Fruit fly (Drosophila melanogaster) whole organism, prepupa: ENCODE measurements around the gene del.

ENCODE experiments used
- CG10631 ChIP-seq: fragments of 200-800 bp; sonication (Bioruptor generic); optimal IDR thresholded peaks from 2 replicates; lab custom pipeline; 2016; ENCODE audit warnings: missing biosample characterization, missing genetic modification characterization
- CG11294 ChIP-seq: fragments of 200-800 bp; sonication (Bioruptor generic); IDR thresholded peaks from 2 replicates; pipeline ENCODE4 v1.3.6; 2022; ENCODE audit warnings: missing biosample characterization, missing genetic modification characterization
- CG11762 ChIP-seq: fragments of 200-800 bp; sonication (Bioruptor generic); optimal IDR thresholded peaks from 3 replicates; lab custom pipeline; 2016; ENCODE audit warnings: missing biosample characterization, missing genetic modification characterization; ENCODE audit not compliant: insufficient read depth
- CG15336 ChIP-seq: fragments of 200-800 bp; sonication (Bioruptor generic); IDR thresholded peaks from 2 replicates; pipeline ENCODE4 v1.3.6; 2022; ENCODE audit warnings: missing biosample characterization, missing genetic modification characterization
- CG3032 ChIP-seq: fragments of 200-800 bp; optimal IDR thresholded peaks from 2 replicates; lab custom pipeline; 2019; ENCODE audit warnings: missing biosample characterization, mild to moderate bottlenecking, missing genetic modification characterization, moderate library complexity
- CG31627 ChIP-seq: fragments of 200-800 bp; sonication (Bioruptor generic); optimal IDR thresholded peaks from 3 replicates; lab custom pipeline; 2016; ENCODE audit warnings: missing biosample characterization, missing genetic modification characterization
- CG32006 ChIP-seq: fragments of 200-800 bp; sonication (Bioruptor generic); optimal IDR thresholded peaks from 3 replicates; lab custom pipeline; 2017; ENCODE audit warnings: missing biosample characterization, mild to moderate bottlenecking, missing genetic modification characterization
- CG3919 ChIP-seq: fragments of 200-800 bp; sonication (Bioruptor generic); optimal IDR thresholded peaks from 3 replicates; lab custom pipeline; 2016; ENCODE audit warnings: missing biosample characterization, missing genetic modification characterization
- CG4318 ChIP-seq: fragments of 200-800 bp; sonication (Bioruptor generic); optimal IDR thresholded peaks from 3 replicates; lab custom pipeline; 2017; ENCODE audit warnings: missing biosample characterization, mild to moderate bottlenecking, missing genetic modification characterization
- CG6276 ChIP-seq: fragments of 200-800 bp; sonication (Bioruptor generic); optimal IDR thresholded peaks from 2 replicates; lab custom pipeline; 2017; ENCODE audit warnings: missing biosample characterization, mild to moderate bottlenecking, missing genetic modification characterization
- CG6808 ChIP-seq: fragments of 200-800 bp; sonication (Bioruptor generic); optimal IDR thresholded peaks from 3 replicates; lab custom pipeline; 2017; ENCODE audit warnings: missing biosample characterization, missing genetic modification characterization, mild to moderate bottlenecking, moderate library complexity, missing genetic modification reagents
- CG6854 ChIP-seq: fragments of 200-800 bp; sonication (Bioruptor generic); optimal IDR thresholded peaks from 2 replicates; lab custom pipeline; 2017; ENCODE audit warnings: missing biosample characterization, mild to moderate bottlenecking, missing genetic modification characterization
- CG8632 ChIP-seq: fragments of 200-800 bp; sonication (Bioruptor generic); optimal IDR thresholded peaks from 3 replicates; lab custom pipeline; 2016; ENCODE audit warnings: missing biosample characterization, missing genetic modification characterization
- Eip78C ChIP-seq: fragments of 200-800 bp; sonication (Bioruptor generic); peaks from one replicate; lab custom pipeline; 2016; ENCODE audit warnings: missing biosample characterization, missing genetic modification characterization
- Ets96B ChIP-seq: fragments of 200-800 bp; optimal IDR thresholded peaks from 2 replicates; lab custom pipeline; 2019; ENCODE audit warnings: missing biosample characterization, mild to moderate bottlenecking, missing genetic modification characterization, moderate library complexity
- Gug ChIP-seq: fragments of 200-800 bp; sonication (Bioruptor generic); IDR thresholded peaks from 2 replicates; pipeline ENCODE4 v1.3.6; 2022; ENCODE audit warnings: missing biosample characterization, missing genetic modification characterization
- Hr39 ChIP-seq: fragments of 200-800 bp; sonication (Bioruptor generic); optimal IDR thresholded peaks from 2 replicates; lab custom pipeline; 2016; ENCODE audit warnings: missing biosample characterization, missing genetic modification characterization
- Hr4 ChIP-seq: fragments of 200-800 bp; sonication (Bioruptor generic); optimal IDR thresholded peaks from 3 replicates; lab custom pipeline; 2016; ENCODE audit warnings: missing biosample characterization, missing genetic modification characterization
- Lpt ChIP-seq: fragments of 200-800 bp; sonication (Bioruptor generic); optimal IDR thresholded peaks from 3 replicates; lab custom pipeline; 2016; ENCODE audit warnings: missing biosample characterization, missing genetic modification characterization
- Met ChIP-seq: fragments of 200-800 bp; sonication (Bioruptor generic); optimal IDR thresholded peaks from 3 replicates; lab custom pipeline; 2016; ENCODE audit warnings: missing biosample characterization, missing genetic modification characterization
- OdsH ChIP-seq: fragments of 200-800 bp; sonication (Bioruptor generic); optimal IDR thresholded peaks from 3 replicates; lab custom pipeline; 2016; ENCODE audit warnings: missing biosample characterization, missing genetic modification characterization
- Smox ChIP-seq: fragments of 200-800 bp; sonication (Bioruptor generic); optimal IDR thresholded peaks from 3 replicates; lab custom pipeline; 2016; ENCODE audit warnings: missing biosample characterization, missing genetic modification characterization
- Sox14 ChIP-seq: fragments of 200-800 bp; sonication (Bioruptor generic); optimal IDR thresholded peaks from 3 replicates; lab custom pipeline; 2016; ENCODE audit warnings: missing biosample characterization, missing genetic modification characterization
- achi ChIP-seq: fragments of 200-800 bp; sonication (Bioruptor generic); optimal IDR thresholded peaks from 3 replicates; lab custom pipeline; 2016; ENCODE audit warnings: missing biosample characterization, missing genetic modification characterization
- acj6 ChIP-seq: fragments of 200-800 bp; sonication (Bioruptor generic); optimal IDR thresholded peaks from 3 replicates; lab custom pipeline; 2016; ENCODE audit warnings: missing biosample characterization, missing genetic modification characterization
- cyc ChIP-seq: fragments of 200-800 bp; sonication (Bioruptor generic); optimal IDR thresholded peaks from 3 replicates; lab custom pipeline; 2016; ENCODE audit warnings: missing biosample characterization, missing genetic modification characterization
- dac ChIP-seq: fragments of 200-800 bp; sonication (Bioruptor generic); optimal IDR thresholded peaks from 2 replicates; lab custom pipeline; 2017; ENCODE audit warnings: missing biosample characterization, mild to moderate bottlenecking, missing genetic modification characterization
- eg ChIP-seq: fragments of 200-800 bp; sonication (Bioruptor generic); IDR thresholded peaks from 3 replicates; pipeline ENCODE4 v1.3.6; 2022; ENCODE audit warnings: missing biosample characterization, missing genetic modification characterization
- esn ChIP-seq: fragments of 200-800 bp; sonication (Bioruptor generic); optimal IDR thresholded peaks from 2 replicates; lab custom pipeline; 2016; ENCODE audit warnings: missing biosample characterization, mild to moderate bottlenecking, missing genetic modification characterization, moderate library complexity
- fd85E ChIP-seq: fragments of 200-800 bp; sonication (Bioruptor generic); optimal IDR thresholded peaks from 3 replicates; lab custom pipeline; 2016; ENCODE audit warnings: missing biosample characterization, missing genetic modification characterization
- fkh ChIP-seq: fragments of 200-800 bp; sonication (Bioruptor generic); optimal IDR thresholded peaks from 3 replicates; lab custom pipeline; 2017; ENCODE audit warnings: missing biosample characterization, mild to moderate bottlenecking, missing genetic modification characterization, moderate library complexity
- lz ChIP-seq: fragments of 200-800 bp; sonication (Bioruptor generic); optimal IDR thresholded peaks from 3 replicates; lab custom pipeline; 2016; ENCODE audit warnings: missing biosample characterization, missing genetic modification characterization
- net ChIP-seq: fragments of 200-800 bp; sonication (Bioruptor generic); optimal IDR thresholded peaks from 3 replicates; lab custom pipeline; 2016; ENCODE audit warnings: missing biosample characterization, missing genetic modification characterization
- pdm3 ChIP-seq: fragments of 200-800 bp; sonication (Bioruptor generic); optimal IDR thresholded peaks from 3 replicates; lab custom pipeline; 2016; ENCODE audit warnings: missing biosample characterization, missing genetic modification characterization
- salr ChIP-seq, 2 experiments: fragments of 200-800 bp; sonication (Bioruptor generic); optimal IDR thresholded peaks; 3 replicates each; lab custom pipeline; 2016 to 2018; ENCODE audit warnings: missing biosample characterization in 2 of 2, missing genetic modification characterization in 2 of 2, mild to moderate bottlenecking in 1 of 2
- ss ChIP-seq, 2 experiments: fragments of 200-800 bp; sonication (Bioruptor generic); optimal IDR thresholded peaks; 2 replicates in 1 of 2; 3 replicates in 1 of 2; lab custom pipeline; 2017 to 2018; ENCODE audit warnings: mild to moderate bottlenecking in 2 of 2, missing biosample characterization in 2 of 2, missing genetic modification characterization in 2 of 2, moderate library complexity in 1 of 2
- svp ChIP-seq: fragments of 200-800 bp; sonication (Bioruptor generic); peaks from one replicate; lab custom pipeline; 2016; ENCODE audit warnings: missing biosample characterization, missing genetic modification characterization
- topi ChIP-seq: fragments of 200-800 bp; sonication (Bioruptor generic); optimal IDR thresholded peaks from 3 replicates; lab custom pipeline; 2016; ENCODE audit warnings: missing biosample characterization, missing genetic modification characterization

del gene

DNA sequence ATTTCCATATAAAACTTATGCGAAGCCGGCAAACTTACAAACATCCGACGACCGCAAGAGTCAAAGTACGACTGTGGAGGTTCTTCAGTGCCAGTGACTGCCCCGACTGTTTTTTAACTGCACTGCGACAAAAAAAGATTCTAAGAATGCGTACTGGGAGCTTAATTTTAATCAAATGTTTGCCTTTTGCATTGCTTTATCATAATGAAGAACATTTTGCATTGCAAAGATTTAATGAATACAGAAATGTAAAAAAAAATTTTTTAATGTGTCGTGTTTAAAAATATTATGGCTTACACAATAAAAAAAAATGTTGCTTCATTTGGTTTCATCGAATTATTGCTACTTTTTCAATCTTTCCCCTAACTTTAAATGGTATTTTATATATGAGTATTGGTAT is 48.8 kb upstream of the del start (continued):
- TF ChIP-seq CG6854 (GFP tag; lab: Kevin White, UChicago) (no peak), CG8632 (no peak), CG15336 (GFP tag; lab: Robert Waterston, UW) (peak; percentile 49), achi (GFP tag; lab: Kevin White, UChicago) (peak; percentile 35), pdm3 (GFP tag; lab: Kevin White, UChicago) (peak; percentile 21), dac (GFP tag; lab: Kevin White, UChicago) (no peak), OdsH (GFP tag; lab: Kevin White, UChicago) (peak; percentile 34), lz (no peak), esn (GFP tag; lab: Kevin White, UChicago) (no peak), cyc (GFP tag; lab: Kevin White, UChicago) (peak; percentile 10), Hr4 (peak; percentile 52), CG3032 (no peak), ss (GFP tag; optimal IDR thresholded peaks at IDR 0.05; lab: Kevin White, UChicago) (no peak), salr (GFP tag; optimal IDR thresholded peaks at IDR 0.05; lab: Kevin White, UChicago) (no peak), CG11762 (GFP tag; lab: Kevin White, UChicago) (peak; percentile 38), Lpt (GFP tag; lab: Kevin White, UChicago) (peak; percentile 28)
- TF ChIP-seq, all 60 proteins: peak for 29

DNA sequence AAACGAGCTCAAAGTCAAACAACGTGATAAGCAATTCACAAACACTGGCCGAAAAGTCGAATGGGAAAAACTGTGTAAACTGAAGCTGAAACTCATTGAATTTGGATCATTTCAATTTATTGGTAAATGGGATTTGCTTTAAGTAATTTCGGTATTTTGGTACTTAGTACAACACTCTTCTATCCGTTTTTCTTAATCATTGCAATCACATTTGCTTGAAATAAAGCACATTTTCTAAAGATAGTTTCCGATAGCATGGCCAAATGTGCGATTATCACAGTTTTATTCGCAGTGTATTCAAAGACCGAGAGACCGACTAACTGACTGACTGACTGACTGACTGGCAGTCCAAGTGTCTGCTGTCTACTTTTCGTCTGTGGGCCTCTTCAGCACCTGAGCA is 48.2 kb upstream of the del start:
- TF ChIP-seq dac (GFP tag; lab: Kevin White, UChicago) = no peak
- peak; percentile 34 for TF ChIP-seq pdm3 (GFP tag; lab: Kevin White, UChicago)
- no peak for TF ChIP-seq fd85E (GFP tag; lab: Kevin White, UChicago)
- TF ChIP-seq net (GFP tag; lab: Kevin White, UChicago) = peak; percentile 14
- TF ChIP-seq achi (GFP tag; lab: Kevin White, UChicago) = peak; percentile 33
- no peak for TF ChIP-seq lz
- TF ChIP-seq OdsH (GFP tag; lab: Kevin White, UChicago) = peak; percentile 43
- 0 out of 3 replicates have a peak, but pooled peaks have one; percentile 18 for TF ChIP-seq eg
- TF ChIP-seq Eip78C (GFP tag; lab: Kevin White, UChicago) = peak; percentile 75
- TF ChIP-seq topi = peak; percentile 25
- TF ChIP-seq cyc (GFP tag; lab: Kevin White, UChicago) = no peak
- TF ChIP-seq Hr4 = peak; percentile 53
- peak; percentile 18 for TF ChIP-seq Sox14
- peak; percentile 25 for TF ChIP-seq acj6
- no peak for TF ChIP-seq CG8632
- no peak for TF ChIP-seq CG31627 (GFP tag; lab: Kevin White, UChicago)
- TF ChIP-seq Met (GFP tag; lab: Kevin White, UChicago) = peak; percentile 23
- no peak for TF ChIP-seq CG11294 (GFP tag; lab: Robert Waterston, UW)
- TF ChIP-seq esn (GFP tag; lab: Kevin White, UChicago) = peak; percentile 25
- TF ChIP-seq Ets96B (tag; lab: Kevin White, UChicago) = peak; percentile 38
- no peak for TF ChIP-seq CG6808 (GFP tag; lab: Kevin White, UChicago)
- peak; percentile 35 for TF ChIP-seq CG4318 (GFP tag; lab: Kevin White, UChicago)
- TF ChIP-seq CG3032 = peak; percentile 31
- TF ChIP-seq CG3919 (GFP tag; lab: Kevin White, UChicago) = peak; percentile 37
- TF ChIP-seq CG11762 (GFP tag; lab: Kevin White, UChicago) = no peak
- peak; percentile 18 for TF ChIP-seq CG6276 (GFP tag; lab: Kevin White, UChicago)
- TF ChIP-seq CG10631 (GFP tag; lab: Kevin White, UChicago) = peak; percentile 16
- TF ChIP-seq CG32006 (GFP tag; lab: Kevin White, UChicago) = peak; percentile 73
- TF ChIP-seq fkh (GFP tag; lab: Kevin White, UChicago) = peak; percentile 29
- peak; percentile 65 for TF ChIP-seq Hr39 (GFP tag; lab: Kevin White, UChicago)
- TF ChIP-seq CG15336 (GFP tag; lab: Robert Waterston, UW) = peak; percentile 26; the same call in 1 of the 2 replicates
- TF ChIP-seq Smox (GFP tag; lab: Kevin White, UChicago) = peak; percentile 26
- peak; percentile 19 for TF ChIP-seq svp (GFP tag; lab: Kevin White, UChicago)
- peak; percentile 30; the same call in 1 of the 2 replicates for TF ChIP-seq Gug (GFP tag; lab: Robert Waterston, UW)
